Worm (Caenorhabditis elegans) whole organism, early embryonic: ENCODE data around the gene Y73F4A.1.

Source experiments
- B0310.2 ChIP-seq: sonication (generic microtip); optimal IDR thresholded peaks from 2 replicates; lab custom pipeline; 2016; ENCODE audit warnings: mild to moderate bottlenecking, missing genetic modification characterization, missing compliant biosample characterization
- aly-1 ChIP-seq: sonication (generic microtip); optimal IDR thresholded peaks from 2 replicates; lab custom pipeline; 2016; ENCODE audit warnings: missing genetic modification characterization, missing compliant biosample characterization
- ama-1 ChIP-seq: fragments of 150-350 bp; optimal IDR thresholded peaks from 2 replicates; lab custom pipeline; 2014
- ceh-13 ChIP-seq: fragments of 200-800 bp; sonication (Bioruptor generic); optimal IDR thresholded peaks from 2 replicates; lab custom pipeline; 2018; ENCODE audit warnings: mild to moderate bottlenecking, missing genetic modification characterization, missing compliant biosample characterization
- ceh-36 ChIP-seq: sonication (generic microtip); optimal IDR thresholded peaks from 2 replicates; lab custom pipeline; 2016; ENCODE audit warnings: missing genetic modification characterization, inconsistent platforms, missing compliant biosample characterization
- flt-1 ChIP-seq: fragments of 200-800 bp; sonication (Bioruptor generic); IDR thresholded peaks from 2 replicates; pipeline ENCODE4 v1.3.6; 2022; ENCODE audit warnings: missing genetic modification characterization, missing compliant biosample characterization
- hmg-4 ChIP-seq: fragments of 200-800 bp; sonication (Bioruptor generic); optimal IDR thresholded peaks from 2 replicates; lab custom pipeline; 2018; ENCODE audit warnings: mild to moderate bottlenecking, missing genetic modification characterization, missing compliant biosample characterization
- hnd-1 ChIP-seq: sonication (generic microtip); optimal IDR thresholded peaks from 2 replicates; lab custom pipeline; 2016; ENCODE audit warnings: missing genetic modification characterization, missing compliant biosample characterization
- pes-1 ChIP-seq: fragments of 200-800 bp; sonication (Bioruptor generic); IDR thresholded peaks from 2 replicates; pipeline ENCODE4 v1.3.6; 2022; ENCODE audit warnings: missing genetic modification reagents, missing genetic modification characterization, missing compliant biosample characterization
- scrt-1 ChIP-seq: fragments of 200-800 bp; sonication (Bioruptor generic); IDR thresholded peaks from 2 replicates; pipeline ENCODE4 v1.3.6; 2022; ENCODE audit warnings: missing genetic modification characterization, missing compliant biosample characterization
- sea-1 ChIP-seq: fragments of 200-800 bp; sonication (Bioruptor generic); conservative IDR thresholded peaks from 2 replicates; pipeline ENCODE4 v1.3.6; 2022; ENCODE audit warnings: missing genetic modification characterization, missing compliant biosample characterization
- tbx-11 ChIP-seq: fragments of 200-800 bp; sonication (Bioruptor generic); IDR thresholded peaks from 2 replicates; pipeline ENCODE4 v1.3.6; 2022; ENCODE audit warnings: missing genetic modification characterization, missing compliant biosample characterization
- tbx-37 ChIP-seq: fragments of 200-800 bp; sonication (Bioruptor generic); conservative IDR thresholded peaks from 2 replicates; pipeline ENCODE4 v1.3.6; 2022; ENCODE audit warnings: missing genetic modification reagents, missing genetic modification characterization, missing compliant biosample characterization
- tra-4 ChIP-seq: sonication (generic microtip); optimal IDR thresholded peaks from 2 replicates; lab custom pipeline; 2017; ENCODE audit warnings: missing genetic modification characterization, missing compliant biosample characterization

DNA sequence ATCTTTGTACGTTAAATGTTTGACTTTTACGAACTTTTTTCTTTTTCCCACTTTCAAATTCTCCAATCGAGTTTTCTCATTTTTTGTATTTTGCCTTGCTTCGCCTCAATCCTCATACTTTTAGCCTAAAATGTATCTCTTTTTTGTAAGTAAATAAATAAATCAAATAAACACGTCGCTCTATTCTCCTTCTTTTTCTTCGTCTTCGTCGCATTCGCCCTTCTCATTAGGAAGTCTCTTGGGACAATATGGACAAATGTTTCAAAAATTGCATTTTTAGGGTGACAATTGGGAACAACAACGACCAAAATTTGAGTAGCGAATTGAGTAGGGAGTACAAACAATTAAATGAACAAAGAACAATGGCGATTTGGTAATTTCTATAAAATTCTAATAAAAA lies 46.9 kb upstream of the Y73F4A.1 start:
- TF ChIP-seq scrt-1 (GFP tag; lab: Robert Waterston, UW) (no peak), tbx-11 (GFP tag; lab: Robert Waterston, UW) (no peak), pes-1 (GFP tag; lab: Robert Waterston, UW) (no peak), ceh-36 (no peak), tra-4 (tag; lab: Kevin White, UChicago) (no peak), ama-1 (lab: Kevin White, UChicago) (no peak), sea-1 (no peak), hnd-1 (no peak), ceh-13 (no peak), tbx-37 (no peak), B0310.2 (tag; lab: Kevin White, UChicago) (no peak), aly-1 (tag; lab: Kevin White, UChicago) (no peak), hmg-4 (GFP tag; lab: Kevin White, UChicago) (no peak), flt-1 (GFP tag; lab: Robert Waterston, UW) (no peak)
